Worm (Caenorhabditis elegans) whole organism, L2 larva: ENCODE results near the gene F14D2.14.

Source experiments
- F13H6.1 ChIP-seq: sonication (generic microtip); optimal IDR thresholded peaks from 2 replicates; lab custom pipeline; 2016; ENCODE audit warnings: missing genetic modification characterization, missing compliant biosample characterization
- ZK546.5 ChIP-seq: sonication (generic microtip); optimal IDR thresholded peaks from 2 replicates; lab custom pipeline; 2017; ENCODE audit warnings: missing biosample characterization, missing genetic modification characterization
- alr-1 ChIP-seq: fragments of 150-350 bp; optimal IDR thresholded peaks from 2 replicates; lab custom pipeline; 2014; ENCODE audit warnings: missing biosample characterization, missing genetic modification characterization
- ama-1 ChIP-seq: fragments of 150-350 bp; optimal IDR thresholded peaks from 2 replicates; lab custom pipeline; 2018; ENCODE audit warnings: inconsistent platforms
- blmp-1 ChIP-seq: sonication (generic microtip); optimal IDR thresholded peaks from 2 replicates; lab custom pipeline; 2017; ENCODE audit warnings: missing genetic modification characterization, mild to moderate bottlenecking, missing compliant biosample characterization, antibody characterized with exemption, moderate library complexity; ENCODE audit not compliant: insufficient read depth
- ceh-16 ChIP-seq: fragments of 150-350 bp; optimal IDR thresholded peaks from 2 replicates; lab custom pipeline; 2014; ENCODE audit warnings: missing biosample characterization, missing genetic modification characterization
- ceh-82 ChIP-seq: fragments of 150-350 bp; optimal IDR thresholded peaks from 2 replicates; lab custom pipeline; 2014; ENCODE audit warnings: missing biosample characterization, missing genetic modification characterization
- dmd-4 ChIP-seq: sonication (generic microtip); optimal IDR thresholded peaks from 2 replicates; lab custom pipeline; 2017; ENCODE audit warnings: missing biosample characterization, missing genetic modification characterization
- egl-27 ChIP-seq: sonication (generic microtip); optimal IDR thresholded peaks from 3 replicates; lab custom pipeline; 2017; ENCODE audit warnings: missing biosample characterization, missing genetic modification reagents, missing genetic modification characterization
- elt-1 ChIP-seq: fragments of 150-350 bp; optimal IDR thresholded peaks from 2 replicates; lab custom pipeline; 2014; ENCODE audit warnings: missing biosample characterization, missing genetic modification characterization
- elt-3 ChIP-seq: sonication (generic microtip); optimal IDR thresholded peaks from 2 replicates; lab custom pipeline; 2017; ENCODE audit warnings: missing biosample characterization, missing genetic modification characterization
- fos-1 ChIP-seq: fragments of 150-350 bp; optimal IDR thresholded peaks from 2 replicates; lab custom pipeline; 2014; ENCODE audit warnings: missing biosample characterization, missing genetic modification characterization
- gmeb-1 ChIP-seq: fragments of 150-350 bp; optimal IDR thresholded peaks from 2 replicates; lab custom pipeline; 2014; ENCODE audit warnings: missing biosample characterization, missing genetic modification characterization
- lin-11 ChIP-seq: fragments of 150-350 bp; sonication (generic microtip); optimal IDR thresholded peaks from 2 replicates; lab custom pipeline; 2014; ENCODE audit warnings: missing biosample characterization, missing genetic modification characterization, inconsistent platforms, mixed read lengths
- lin-39 ChIP-seq: fragments of 150-350 bp; optimal IDR thresholded peaks from 2 replicates; lab custom pipeline; 2014; ENCODE audit warnings: missing biosample characterization, missing genetic modification reagents, missing genetic modification characterization
- lsy-2 ChIP-seq, 2 experiments: fragments of 150-350 bp in 1 of 2; sonication (generic microtip) in 1 of 2; optimal IDR thresholded peaks; 2 replicates each; lab custom pipeline; 2014 to 2017; ENCODE audit warnings: missing biosample characterization in 2 of 2, missing genetic modification characterization in 2 of 2
- mab-5 ChIP-seq: fragments of 150-350 bp; optimal IDR thresholded peaks from 2 replicates; lab custom pipeline; 2014; ENCODE audit warnings: missing biosample characterization, missing genetic modification characterization
- mdl-1 ChIP-seq, 2 experiments: fragments of 150-350 bp in 1 of 2; sonication (generic microtip) in 1 of 2; optimal IDR thresholded peaks; 2 replicates each; lab custom pipeline; 2017; ENCODE audit warnings: missing biosample characterization in 2 of 2, missing genetic modification characterization in 2 of 2
- nhr-10 ChIP-seq: sonication (generic microtip); optimal IDR thresholded peaks from 2 replicates; lab custom pipeline; 2017; ENCODE audit warnings: missing biosample characterization, missing genetic modification characterization
- nhr-129 ChIP-seq: fragments of 150-350 bp; optimal IDR thresholded peaks from 2 replicates; lab custom pipeline; 2014; ENCODE audit warnings: missing biosample characterization, missing genetic modification characterization
- nhr-237 ChIP-seq: fragments of 150-350 bp; optimal IDR thresholded peaks from 2 replicates; lab custom pipeline; 2014; ENCODE audit warnings: missing biosample characterization, missing genetic modification characterization
- nhr-6 ChIP-seq: fragments of 150-350 bp; optimal IDR thresholded peaks from 2 replicates; lab custom pipeline; 2014; ENCODE audit warnings: missing biosample characterization, missing genetic modification characterization
- nhr-77 ChIP-seq: fragments of 150-350 bp; optimal IDR thresholded peaks from 2 replicates; lab custom pipeline; 2014; ENCODE audit warnings: missing biosample characterization, missing genetic modification characterization
- sem-4 ChIP-seq: fragments of 150-350 bp; optimal IDR thresholded peaks from 2 replicates; lab custom pipeline; 2014; ENCODE audit warnings: missing biosample characterization, missing genetic modification reagents, missing genetic modification characterization
- skn-1 ChIP-seq: sonication (generic microtip); optimal IDR thresholded peaks from 2 replicates; lab custom pipeline; 2017; ENCODE audit warnings: missing biosample characterization, missing genetic modification characterization
- sma-9 ChIP-seq, 2 experiments: fragments of 150-350 bp in 1 of 2; sonication (generic microtip) in 1 of 2; optimal IDR thresholded peaks; 2 replicates each; lab custom pipeline; 2014 to 2016; ENCODE audit warnings: missing genetic modification characterization in 2 of 2, mild to moderate bottlenecking in 1 of 2, missing biosample characterization in 1 of 2, missing compliant biosample characterization in 1 of 2, missing genetic modification reagents in 1 of 2, moderate library complexity in 1 of 2
- snpc-4 ChIP-seq: fragments of 150-350 bp; optimal IDR thresholded peaks from 2 replicates; lab custom pipeline; 2014; ENCODE audit warnings: missing biosample characterization, missing genetic modification characterization
- unc-39 ChIP-seq: fragments of 150-350 bp; optimal IDR thresholded peaks from 2 replicates; lab custom pipeline; 2014; ENCODE audit warnings: missing biosample characterization, missing genetic modification characterization
- unc-62 ChIP-seq: fragments of 150-350 bp; optimal IDR thresholded peaks from 2 replicates; lab custom pipeline; 2014; ENCODE audit warnings: missing biosample characterization, missing genetic modification reagents, missing genetic modification characterization
- zag-1 ChIP-seq: fragments of 150-350 bp; optimal IDR thresholded peaks from 2 replicates; lab custom pipeline; 2014; ENCODE audit warnings: missing biosample characterization, missing genetic modification characterization
- ztf-11 ChIP-seq: sonication (generic microtip); optimal IDR thresholded peaks from 2 replicates; lab custom pipeline; 2017; ENCODE audit warnings: missing biosample characterization, missing genetic modification characterization
- ztf-4 ChIP-seq: fragments of 150-350 bp; optimal IDR thresholded peaks from 2 replicates; lab custom pipeline; 2014; ENCODE audit warnings: missing biosample characterization, missing genetic modification characterization

F14D2.14 gene

DNA sequence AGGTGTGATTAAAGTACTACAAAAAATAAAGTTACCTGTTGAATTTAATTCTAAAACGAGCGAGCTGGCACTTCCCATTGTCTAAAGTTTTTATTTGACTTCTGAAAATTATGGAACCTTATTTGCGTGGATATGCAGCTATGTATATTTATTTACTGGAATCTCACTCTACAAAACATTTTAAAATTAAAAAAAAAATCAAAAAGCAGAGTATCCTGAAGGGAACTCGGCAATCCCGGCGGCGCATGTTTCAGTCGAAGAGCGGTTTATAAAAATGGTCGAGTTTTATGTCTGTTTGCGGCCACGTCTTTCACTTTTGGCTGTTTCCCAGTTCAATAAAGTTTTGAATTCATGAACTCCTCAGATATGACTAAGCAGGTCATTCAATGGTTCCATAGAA, 10.8 kb downstream of the F14D2.14 start, which contains the start of gene F14D2.19:
TSS of gene F14D2.19 (minus strand) at position 101 of the 400 bp plus-strand sequence.
- no peak for TF ChIP-seq lin-39 (tag; lab: Kevin White, UChicago)
- no peak for TF ChIP-seq lsy-2 (tag; optimal IDR thresholded peaks at IDR 0.05; lab: Kevin White, UChicago)
- TF ChIP-seq ztf-11, result no peak
- no peak for TF ChIP-seq unc-39 (tag; lab: Kevin White, UChicago)
- TF ChIP-seq snpc-4 (tag; lab: Kevin White, UChicago), result no peak
- TF ChIP-seq nhr-10 (tag; lab: Kevin White, UChicago), result no peak

DNA sequence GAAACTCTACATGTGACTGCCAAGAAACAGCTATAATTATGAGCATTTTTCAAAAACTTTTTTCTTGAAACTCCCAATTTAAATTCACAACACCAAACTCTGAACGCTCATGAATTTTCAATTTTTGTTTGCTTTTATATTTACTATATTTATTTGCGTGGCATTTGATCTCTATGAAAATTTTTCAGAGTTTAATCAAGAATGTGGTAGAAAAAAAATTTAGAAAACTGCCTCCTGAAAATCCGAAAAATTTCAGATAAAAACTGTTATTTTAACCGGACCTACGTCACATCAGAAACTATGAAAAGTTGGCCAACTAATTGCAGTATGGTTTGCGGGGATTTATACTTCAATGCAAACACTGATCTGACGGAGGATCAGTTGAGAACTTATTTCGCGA, 15.8 kb downstream of the F14D2.14 start, which contains the start of gene irld-27:
TSS of gene irld-27 (plus strand) at position 301 of the 400 bp plus-strand sequence.
- TF ChIP-seq nhr-129 (tag; lab: Kevin White, UChicago) (no peak), skn-1 (tag; lab: Kevin White, UChicago) (no peak), nhr-237 (tag; lab: Kevin White, UChicago) (no peak), fos-1 (tag; lab: Kevin White, UChicago) (no peak), elt-1 (no peak), blmp-1 (tag; lab: Kevin White, UChicago) (no peak), ama-1 (no peak), unc-62 (GFP tag; lab: Kevin White, UChicago) (no peak), mab-5 (tag; lab: Kevin White, UChicago) (no peak), ztf-4 (tag; lab: Kevin White, UChicago) (no peak), ceh-82 (no peak), lin-11 (tag; lab: Kevin White, UChicago) (no peak)
- TF ChIP-seq, all 48 proteins: peak for 0

DNA sequence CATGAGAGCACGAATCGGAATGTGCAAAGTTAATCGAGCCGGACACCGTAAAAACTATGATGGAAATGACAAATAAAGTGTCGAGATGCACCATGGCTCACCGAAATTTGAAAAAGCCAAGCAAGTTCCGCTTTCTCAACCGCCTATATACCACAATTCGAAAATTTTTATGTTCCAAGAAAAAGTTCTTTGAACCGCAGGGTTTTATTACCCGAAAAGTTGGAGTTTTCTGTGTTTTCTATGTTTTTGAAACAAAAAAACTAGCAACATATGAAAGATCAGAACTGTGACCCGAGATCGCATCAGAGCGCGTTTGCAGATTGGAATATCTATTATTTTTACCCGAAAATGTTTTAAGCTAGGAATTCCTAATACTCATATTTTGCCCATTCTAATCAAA, 20.7 kb downstream of the F14D2.14 start, which contains the start of gene Y46D2A.3:
TSS of gene Y46D2A.3 (minus strand) at position 101 of the 400 bp plus-strand sequence.
- TF ChIP-seq lin-39 (tag; lab: Kevin White, UChicago) (no peak), dmd-4 (tag; lab: Kevin White, UChicago) (no peak), gmeb-1 (no peak)

DNA sequence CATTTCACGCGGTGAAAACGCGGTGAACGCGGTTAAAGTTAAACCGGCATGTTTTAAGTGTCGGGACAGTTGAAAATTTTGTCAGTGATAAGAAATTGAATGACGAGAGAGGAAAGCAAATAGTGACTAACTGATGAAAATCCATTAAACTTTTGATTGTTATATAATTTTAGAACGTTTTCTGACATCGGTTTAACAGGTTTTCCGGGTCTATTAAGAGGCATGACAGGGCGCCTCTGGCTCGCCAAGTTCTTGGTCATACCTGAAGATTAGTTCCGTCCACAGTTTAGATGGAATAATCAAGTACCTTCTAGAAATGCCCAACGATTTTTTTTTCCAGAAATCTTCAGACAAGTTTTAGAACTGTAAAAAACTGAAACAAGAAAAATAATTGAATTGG, 24.6 kb downstream of the F14D2.14 start, which contains the start of gene Y46D2A.2:
TSS of gene Y46D2A.2 (minus strand) at position 101 of the 400 bp plus-strand sequence.
- TF ChIP-seq sem-4 (tag; lab: Kevin White, UChicago) (no peak), blmp-1 (tag; lab: Kevin White, UChicago) (no peak), gmeb-1 (no peak), ZK546.5 (tag; lab: Kevin White, UChicago) (no peak), nhr-77 (tag; lab: Kevin White, UChicago) (no peak), nhr-10 (tag; lab: Kevin White, UChicago) (no peak), F13H6.1 (tag; lab: Kevin White, UChicago) (no peak), egl-27 (tag; lab: Kevin White, UChicago) (no peak), unc-62 (GFP tag; lab: Kevin White, UChicago) (no peak), lsy-2 (tag; optimal IDR thresholded peaks at IDR 0.05; lab: Kevin White, UChicago) (no peak), mab-5 (tag; lab: Kevin White, UChicago) (no peak), ceh-16 (tag; lab: Kevin White, UChicago) (no peak), skn-1 (tag; lab: Kevin White, UChicago) (no peak), zag-1 (tag; lab: Kevin White, UChicago) (no peak), alr-1 (tag; lab: Kevin White, UChicago) (no peak), lin-11 (tag; lab: Kevin White, UChicago) (no peak), nhr-6 (no peak)

DNA sequence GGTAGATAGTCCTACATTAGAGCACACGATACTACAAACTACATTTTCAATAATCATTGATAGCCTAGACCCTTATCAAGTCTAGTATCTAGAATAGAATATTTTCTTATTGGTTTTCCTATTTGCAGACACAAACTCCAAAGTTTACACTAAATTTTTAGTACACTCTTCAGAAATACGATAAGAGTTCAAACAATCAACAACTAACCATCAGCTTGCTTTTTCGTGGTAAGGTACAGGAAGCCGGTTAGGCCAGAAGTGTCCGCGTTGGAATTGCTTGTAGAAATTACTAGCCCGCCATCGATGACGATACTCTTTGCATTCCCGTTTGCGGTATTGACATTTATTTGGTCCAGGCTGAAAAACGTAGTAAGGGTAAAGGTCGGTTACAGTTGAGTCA, 25.5 kb downstream of the F14D2.14 start, which contains the start of gene Y46D2A.1:
TSS of gene Y46D2A.1 (plus strand) at position 301 of the 400 bp plus-strand sequence.
- TF ChIP-seq nhr-77 (tag; lab: Kevin White, UChicago) (no peak), ceh-16 (tag; lab: Kevin White, UChicago) (no peak), mdl-1 (tag; optimal IDR thresholded peaks at IDR 0.05; lab: Kevin White, UChicago) (no peak), elt-3 (tag; lab: Kevin White, UChicago) (no peak), sem-4 (tag; lab: Kevin White, UChicago) (no peak), nhr-6 (no peak), nhr-129 (tag; lab: Kevin White, UChicago) (no peak)

DNA sequence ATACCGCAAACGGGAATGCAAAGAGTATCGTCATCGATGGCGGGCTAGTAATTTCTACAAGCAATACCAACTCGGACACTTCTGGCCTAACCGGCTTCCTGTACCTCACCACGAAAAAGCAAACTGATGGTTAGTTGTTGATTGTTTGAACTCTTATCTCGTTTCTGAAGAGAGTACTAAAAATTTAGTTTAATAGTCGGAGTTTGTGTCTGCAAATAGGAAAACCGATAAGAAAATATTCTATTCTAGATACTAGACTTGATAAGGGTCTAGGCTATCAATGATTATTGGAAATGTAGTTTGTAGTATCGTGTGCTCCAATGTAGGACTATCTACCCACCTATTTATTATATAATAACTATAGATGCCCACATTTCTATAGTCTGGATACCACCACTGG, 29.0 kb downstream of the F14D2.14 start:
- TF ChIP-seq ztf-11 (no peak), sma-9 (GFP tag; optimal IDR thresholded peaks at IDR 0.05; lab: Kevin White, UChicago) (peak; percentile 0), sma-9 (tag; optimal IDR thresholded peaks at IDR 0.05; lab: Kevin White, UChicago) (no peak), fos-1 (tag; lab: Kevin White, UChicago) (no peak)
